Fruit fly (Drosophila melanogaster) whole organism, embryonic: ENCODE measurements around the gene CG5445.

Experiments
- CG1792 ChIP-seq: fragments of 200-800 bp; sonication (Bioruptor generic); optimal IDR thresholded peaks from 2 replicates; lab custom pipeline; 2016; ENCODE audit warnings: missing biosample characterization, missing genetic modification characterization
- CG6683 ChIP-seq: fragments of 200-800 bp; sonication (Bioruptor generic); optimal IDR thresholded peaks from 2 replicates; lab custom pipeline; 2017; ENCODE audit warnings: missing biosample characterization, mild to moderate bottlenecking, missing genetic modification characterization, missing genetic modification reagents
- Pdp1 ChIP-seq, 2 experiments: fragments of 200-800 bp; sonication (Bioruptor generic); optimal IDR thresholded peaks; 3 replicates each; lab custom pipeline; 2016; ENCODE audit warnings: missing biosample characterization in 2 of 2, missing genetic modification characterization in 2 of 2, mild to moderate bottlenecking in 1 of 2, moderate library complexity in 1 of 2
- fd64A ChIP-seq: fragments of 200-800 bp; sonication (Bioruptor generic); optimal IDR thresholded peaks from 3 replicates; lab custom pipeline; 2018; ENCODE audit warnings: missing biosample characterization, mild to moderate bottlenecking, missing genetic modification characterization

DNA sequence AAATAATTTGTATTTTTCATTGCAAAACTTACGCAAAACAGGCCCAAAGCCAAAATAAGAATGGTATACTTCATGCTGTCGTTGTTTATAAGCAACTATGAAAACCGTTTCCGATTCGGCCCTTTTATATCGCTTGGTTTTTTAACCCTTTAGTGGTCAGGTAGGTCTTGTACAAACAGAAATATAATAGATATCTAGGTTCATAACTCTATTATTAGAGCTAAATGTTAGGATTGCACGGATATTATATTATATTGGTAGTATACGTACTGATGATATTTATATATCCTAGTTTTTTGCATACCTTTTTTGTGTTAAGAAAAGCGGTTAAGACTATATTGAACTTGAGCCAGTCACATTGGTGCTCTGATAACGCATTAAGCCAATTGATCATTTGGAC lies 2.1 kb downstream of the CG5445 start, which contains the start of gene CG8661:
- TF ChIP-seq fd64A (GFP tag; lab: Kevin White, UChicago) = no peak
- TF ChIP-seq CG1792 = no peak
- TF ChIP-seq Pdp1 (GFP tag; optimal IDR thresholded peaks at IDR 0.05; lab: Kevin White, UChicago) = no peak
- no peak for TF ChIP-seq CG6683 (GFP tag; lab: Kevin White, UChicago)
